Worm (Caenorhabditis elegans) whole organism, L4 larva: ENCODE measurements around the gene T09F3.5.

ENCODE experiments used
- F49E8.2 ChIP-seq: sonication (generic microtip); optimal IDR thresholded peaks from 2 replicates; lab custom pipeline; 2016; ENCODE audit warnings: missing compliant biosample characterization, mild to moderate bottlenecking, missing genetic modification characterization, borderline replicate concordance
- skn-1 ChIP-seq: fragments of 150-350 bp; optimal IDR thresholded peaks from 2 replicates; lab custom pipeline; 2014; ENCODE audit warnings: missing biosample characterization, missing genetic modification characterization

- TF ChIP-seq skn-1 (tag; lab: Kevin White, UChicago) (no peak), F49E8.2 (tag; lab: Kevin White, UChicago) (no peak)
Observed at ce11 chrII:10410989-10411388, 14.3 kb downstream of the T09F3.5 start, which contains the start of gene E04D5.5.
